Worm (Caenorhabditis elegans) whole organism, L4 larva: ENCODE data around the gene pod-1.
"Not testable (repeated sequence)": the region's sequence is repeated elsewhere in the genome, so short reads cannot be mapped to it uniquely, and the experiment has no call there.

ENCODE experiments used
- Y75B8A.6 ChIP-seq: fragments of 200-800 bp; sonication (Bioruptor generic); IDR thresholded peaks from 2 replicates; pipeline ENCODE4 v1.3.6; 2022; ENCODE audit warnings: missing genetic modification reagents, missing genetic modification characterization, missing compliant biosample characterization
- lin-13 ChIP-seq: fragments of 150-350 bp; optimal IDR thresholded peaks from 2 replicates; lab custom pipeline; 2014; ENCODE audit warnings: missing biosample characterization, missing genetic modification reagents, missing genetic modification characterization
- nhr-25 ChIP-seq: sonication (generic microtip); optimal IDR thresholded peaks from 2 replicates; lab custom pipeline; 2017; ENCODE audit warnings: missing genetic modification characterization, mild to moderate bottlenecking, missing compliant biosample characterization, antibody characterized with exemption, moderate library complexity, borderline replicate concordance; ENCODE audit not compliant: insufficient read depth
- pha-4 ChIP-seq, 2 experiments: fragments of 150-350 bp in 1 of 2; fragments of 200-800 bp in 1 of 2; sonication (Bioruptor generic) in 1 of 2; IDR thresholded peaks in 1 of 2; optimal IDR thresholded peaks in 1 of 2; 2 replicates each; pipeline versions ENCODE4 v1.3.6 to Lab custom; 2014 to 2022; ENCODE audit warnings: missing genetic modification characterization in 2 of 2, missing genetic modification reagents in 2 of 2, missing biosample characterization in 1 of 2, missing compliant biosample characterization in 1 of 2
- unc-39 ChIP-seq: sonication (generic microtip); optimal IDR thresholded peaks from 2 replicates; lab custom pipeline; 2017; ENCODE audit warnings: missing biosample characterization, missing genetic modification characterization

DNA sequence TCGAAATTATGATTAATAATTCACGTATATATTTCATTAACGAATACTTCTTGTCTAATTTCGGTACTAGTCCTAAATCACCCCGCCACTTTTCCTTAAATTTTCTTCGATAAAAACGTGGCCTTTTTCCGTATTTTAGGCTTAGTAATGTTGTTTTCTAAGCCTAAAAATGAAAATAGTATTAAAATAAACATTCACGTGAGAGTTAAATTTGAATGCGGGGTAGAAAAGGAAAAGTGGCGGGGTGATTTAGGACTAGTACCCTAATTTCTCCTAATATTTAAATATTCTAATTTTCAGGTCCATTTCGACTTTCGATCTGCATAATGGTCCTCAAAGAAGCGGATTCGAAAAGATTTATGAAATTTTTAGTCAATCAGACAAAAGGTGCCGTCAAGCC lies 25.0 kb downstream of the pod-1 start, which contains the start of gene T28A8.6:
- TF ChIP-seq nhr-25; pha-4 (GFP tag; IDR thresholded peaks at IDR 0.05; lab: Robert Waterston, UW); pha-4 (tag; optimal IDR thresholded peaks at IDR 0.05; lab: Kevin White, UChicago); Y75B8A.6 (GFP tag; lab: Robert Waterston, UW); unc-39 (tag; lab: Kevin White, UChicago); lin-13 (GFP tag; lab: Kevin White, UChicago): not testable (repeated sequence)
